Worm (Caenorhabditis elegans) whole organism, late embryonic: ENCODE data around the gene cah-5.

Experiments used
- Y22D7AL.16 ChIP-seq: sonication (generic microtip); optimal IDR thresholded peaks from 2 replicates; lab custom pipeline; 2016; ENCODE audit warnings: missing genetic modification characterization, missing compliant biosample characterization
- hlh-8 ChIP-seq: sonication (generic microtip); optimal IDR thresholded peaks from 2 replicates; lab custom pipeline; 2016; ENCODE audit warnings: missing genotype, missing genetic modification characterization, missing compliant biosample characterization
- pha-2 ChIP-seq: sonication (generic microtip); optimal IDR thresholded peaks from 2 replicates; lab custom pipeline; 2017; ENCODE audit warnings: mild to moderate bottlenecking, missing genetic modification characterization, missing compliant biosample characterization

- TF ChIP-seq hlh-8 (tag; lab: Kevin White, UChicago) (no peak), pha-2 (tag; lab: Kevin White, UChicago) (no peak), Y22D7AL.16 (tag; lab: Kevin White, UChicago) (no peak)
Observed at ce11 chrX:6991427-6991826, 28.4 kb upstream of the cah-5 start, which contains the start of gene ugt-57.
